Fruit fly (Drosophila melanogaster) whole organism, wandering third instar larva: ENCODE results near the gene CG5953.

Experiments
- Abd-B ChIP-seq: fragments of >200 bp; optimal IDR thresholded peaks from 2 replicates; lab custom pipeline; 2017; ENCODE audit warnings: missing biosample characterization, missing genetic modification characterization
- CG32264 ChIP-seq: fragments of 200-800 bp; sonication (Bioruptor generic); optimal IDR thresholded peaks from 2 replicates; lab custom pipeline; 2016; ENCODE audit warnings: missing biosample characterization, missing genetic modification characterization
- CG9705 ChIP-seq: fragments of 200-800 bp; sonication (Bioruptor generic); optimal IDR thresholded peaks from 2 replicates; lab custom pipeline; 2018; ENCODE audit warnings: missing biosample characterization, mild to moderate bottlenecking, missing genetic modification characterization
- CrebA ChIP-seq: fragments of 200-800 bp; sonication (Bioruptor generic); optimal IDR thresholded peaks from 2 replicates; lab custom pipeline; 2016; ENCODE audit warnings: missing biosample characterization, mild to moderate bottlenecking, missing genetic modification characterization, borderline replicate concordance
- Dfd ChIP-seq: fragments of >200 bp; optimal IDR thresholded peaks from 2 replicates; lab custom pipeline; 2017; ENCODE audit warnings: missing biosample characterization, missing genetic modification characterization
- Dif ChIP-seq: fragments of 200-275, 200-300 bp; sonication (Bioruptor generic); optimal IDR thresholded peaks from 2 replicates; lab custom pipeline; 2018; ENCODE audit warnings: missing biosample characterization, missing genetic modification characterization; ENCODE audit not compliant: partially characterized antibody
- GATAd ChIP-seq: sonication (Bioruptor generic); optimal IDR thresholded peaks from 2 replicates; lab custom pipeline; 2016; ENCODE audit warnings: missing biosample characterization, missing genetic modification characterization
- HLH106 ChIP-seq: fragments of 200-800 bp; optimal IDR thresholded peaks from 3 replicates; lab custom pipeline; 2019; ENCODE audit warnings: missing biosample characterization, mild to moderate bottlenecking, missing genetic modification characterization, moderate library complexity
- Hnf4 ChIP-seq: fragments of 200-800 bp; sonication (Bioruptor generic); optimal IDR thresholded peaks from 2 replicates; lab custom pipeline; 2016; ENCODE audit warnings: missing biosample characterization, mild to moderate bottlenecking, missing genetic modification characterization
- Hr78 ChIP-seq: fragments of >200 bp; optimal IDR thresholded peaks from 2 replicates; lab custom pipeline; 2017; ENCODE audit warnings: missing biosample characterization, missing genetic modification characterization
- Hr83 ChIP-seq: fragments of 200-300 bp; sonication (Bioruptor generic); optimal IDR thresholded peaks from 2 replicates; lab custom pipeline; 2016; ENCODE audit warnings: missing biosample characterization, mild to moderate bottlenecking, missing genetic modification characterization, moderate library complexity; ENCODE audit not compliant: poor library complexity, severe bottlenecking
- Jra ChIP-seq: sonication (Bioruptor generic); optimal IDR thresholded peaks from 2 replicates; lab custom pipeline; 2016; ENCODE audit warnings: missing biosample characterization, missing genetic modification characterization
- Mio ChIP-seq: sonication (Bioruptor generic); optimal IDR thresholded peaks from 2 replicates; lab custom pipeline; 2016; ENCODE audit warnings: missing biosample characterization, missing genetic modification characterization
- Myc ChIP-seq: fragments of >200 bp; optimal IDR thresholded peaks from 2 replicates; lab custom pipeline; 2017
- N ChIP-seq: fragments of >200 bp; optimal IDR thresholded peaks from 2 replicates; lab custom pipeline; 2018; ENCODE audit warnings: missing biosample characterization, missing external identifiers, missing genetic modification characterization
- OdsH ChIP-seq: fragments of 200-800 bp; sonication (Bioruptor generic); optimal IDR thresholded peaks from 2 replicates; lab custom pipeline; 2016; ENCODE audit warnings: missing biosample characterization, mild to moderate bottlenecking, missing genetic modification characterization
- Rel ChIP-seq, 2 experiments: fragments of 200-800 bp; sonication (Bioruptor generic) in 1 of 2; optimal IDR thresholded peaks; 2 replicates in 1 of 2; 3 replicates in 1 of 2; lab custom pipeline; 2016 to 2019; ENCODE audit warnings: mild to moderate bottlenecking in 2 of 2, missing biosample characterization in 2 of 2, missing genetic modification characterization in 2 of 2, moderate library complexity in 1 of 2
- Sp1 ChIP-seq: fragments of 200-800 bp; sonication (Bioruptor generic); optimal IDR thresholded peaks from 3 replicates; lab custom pipeline; 2019; ENCODE audit warnings: missing biosample characterization, mild to moderate bottlenecking, missing genetic modification characterization, moderate library complexity
- Vsx2 ChIP-seq: fragments of 200-300, 225-300 bp; sonication (Bioruptor generic); optimal IDR thresholded peaks from 2 replicates; lab custom pipeline; 2018; ENCODE audit warnings: missing biosample characterization, missing genetic modification characterization; ENCODE audit not compliant: partially characterized antibody
- br ChIP-seq: fragments of 200-800 bp; sonication (Bioruptor generic); optimal IDR thresholded peaks from 2 replicates; lab custom pipeline; 2016; ENCODE audit warnings: missing biosample characterization, missing genetic modification characterization
- brk ChIP-seq: fragments of 200-800 bp; sonication (Bioruptor generic); optimal IDR thresholded peaks from 2 replicates; lab custom pipeline; 2016; ENCODE audit warnings: missing biosample characterization, mild to moderate bottlenecking, missing genetic modification characterization
- dl ChIP-seq, 2 experiments: fragments of 175-275, 200-275 bp in 1 of 2; fragments of 200-275 bp in 1 of 2; sonication (Bioruptor generic); optimal IDR thresholded peaks; lab custom pipeline; 2018; ENCODE audit warnings: mild to moderate bottlenecking in 2 of 2, missing biosample characterization in 2 of 2, missing genetic modification characterization in 2 of 2, moderate library complexity in 2 of 2; ENCODE audit not compliant: partially characterized antibody in 2 of 2, insufficient read depth in 1 of 2
- dmrt93B ChIP-seq: fragments of 200-800 bp; sonication (Bioruptor generic); optimal IDR thresholded peaks from 2 replicates; lab custom pipeline; 2018; ENCODE audit warnings: missing biosample characterization, mild to moderate bottlenecking, missing genetic modification characterization
- dsf ChIP-seq: sonication (Bioruptor generic); optimal IDR thresholded peaks from 2 replicates; lab custom pipeline; 2016; ENCODE audit warnings: missing biosample characterization, missing genetic modification characterization, borderline replicate concordance
- ey ChIP-seq: fragments of 200-800 bp; sonication (Bioruptor generic); optimal IDR thresholded peaks from 2 replicates; lab custom pipeline; 2016; ENCODE audit warnings: missing biosample characterization, missing genetic modification characterization
- foxo ChIP-seq, 2 experiments: fragments of 200-800 bp; sonication (Bioruptor generic); optimal IDR thresholded peaks; 2 replicates in 1 of 2; 3 replicates in 1 of 2; lab custom pipeline; 2016 to 2017; ENCODE audit warnings: missing biosample characterization in 2 of 2, missing genetic modification characterization in 2 of 2
- fru ChIP-seq: fragments of 200-800 bp; sonication (Bioruptor generic); optimal IDR thresholded peaks from 3 replicates; lab custom pipeline; 2016; ENCODE audit warnings: missing biosample characterization, mild to moderate bottlenecking, missing genetic modification characterization
- h ChIP-seq: fragments of 200-800 bp; sonication (Bioruptor generic); optimal IDR thresholded peaks from 3 replicates; lab custom pipeline; 2016; ENCODE audit warnings: missing biosample characterization, mild to moderate bottlenecking, missing genetic modification characterization
- jim ChIP-seq: fragments of 175-275, 200-325 bp; sonication (Bioruptor generic); optimal IDR thresholded peaks from 2 replicates; lab custom pipeline; 2016; ENCODE audit warnings: missing biosample characterization, mild to moderate bottlenecking, missing genetic modification characterization
- lola ChIP-seq: fragments of >200 bp; optimal IDR thresholded peaks from 2 replicates; lab custom pipeline; 2017; ENCODE audit warnings: missing biosample characterization, missing genetic modification characterization
- pan ChIP-seq: fragments of >200 bp; optimal IDR thresholded peaks from 2 replicates; lab custom pipeline; 2017
- psq ChIP-seq: fragments of 200-800 bp; sonication (Bioruptor generic); optimal IDR thresholded peaks from 3 replicates; lab custom pipeline; 2017; ENCODE audit warnings: missing biosample characterization, mild to moderate bottlenecking, missing genetic modification characterization, moderate library complexity
- rgr ChIP-seq: fragments of 200-800 bp; sonication (Bioruptor generic); optimal IDR thresholded peaks from 3 replicates; lab custom pipeline; 2016; ENCODE audit warnings: missing biosample characterization, mild to moderate bottlenecking, missing genetic modification characterization
- sage ChIP-seq: fragments of 200-800 bp; sonication (Bioruptor generic); optimal IDR thresholded peaks from 2 replicates; lab custom pipeline; 2016; ENCODE audit warnings: missing biosample characterization, mild to moderate bottlenecking, missing genetic modification characterization
- sv ChIP-seq: fragments of 200-800 bp; sonication (Bioruptor generic); optimal IDR thresholded peaks from 3 replicates; lab custom pipeline; 2016; ENCODE audit warnings: missing biosample characterization, missing genetic modification characterization
- tai ChIP-seq: sonication (Bioruptor generic); optimal IDR thresholded peaks from 2 replicates; lab custom pipeline; 2016; ENCODE audit warnings: missing biosample characterization, missing genetic modification characterization
- usp ChIP-seq: fragments of >200 bp; optimal IDR thresholded peaks from 2 replicates; lab custom pipeline; 2017; ENCODE audit warnings: missing biosample characterization, missing genetic modification characterization
- woc ChIP-seq: sonication (Bioruptor generic); optimal IDR thresholded peaks from 2 replicates; lab custom pipeline; 2016; ENCODE audit warnings: missing biosample characterization, mild to moderate bottlenecking, missing genetic modification characterization

CG5953 gene

DNA sequence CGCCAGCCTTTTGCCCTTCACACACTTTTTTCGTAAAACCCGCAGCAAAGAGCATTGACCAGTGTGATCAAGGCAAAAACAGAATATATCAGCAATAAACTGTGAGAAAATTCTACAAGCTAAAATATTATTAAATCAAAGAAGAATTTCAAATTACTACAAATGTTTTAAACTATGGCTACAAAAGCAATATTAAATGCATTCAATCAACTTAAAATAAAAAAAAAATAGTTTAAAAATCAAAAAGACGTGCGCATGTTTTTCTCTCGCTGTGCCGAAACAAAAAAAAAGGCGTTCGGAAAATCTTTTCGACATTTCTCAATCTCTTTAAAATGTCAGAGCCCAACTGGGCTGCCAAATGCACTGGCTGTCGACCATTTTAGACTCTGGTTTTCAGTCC, 34.6 kb downstream of the CG5953 start:
- TF ChIP-seq dl (GFP tag; optimal IDR thresholded peaks at IDR 0.05; lab: Kevin White, UChicago; ENCODE audit: insufficient read depth in 1 of 2, partially characterized antibody in 2 of 2) (no peak), GATAd (GFP tag; lab: Kevin White, UChicago) (no peak), Vsx2 (GFP tag; lab: Kevin White, UChicago) (no peak), woc (no peak), Sp1 (no peak), lola (GFP tag; lab: Kevin White, UChicago) (no peak), Rel (GFP tag; optimal IDR thresholded peaks at IDR 0.05; lab: Kevin White, UChicago) (no peak), Rel (tag; optimal IDR thresholded peaks at IDR 0.05; lab: Kevin White, UChicago) (no peak), HLH106 (peak; percentile 7), jim (no peak), Dfd (GFP tag; lab: Kevin White, UChicago) (no peak), Abd-B (GFP tag; lab: Kevin White, UChicago) (no peak), dmrt93B (no peak), Dif (no peak), Hnf4 (peak; percentile 45), CG32264 (GFP tag; lab: Kevin White, UChicago) (no peak), Hr83 (GFP tag; lab: Kevin White, UChicago) (no peak), Myc (no peak), psq (GFP tag; lab: Kevin White, UChicago) (peak; percentile 21), Jra (no peak), N (no peak), br (GFP tag; lab: Kevin White, UChicago) (peak; percentile 39), foxo (GFP tag; optimal IDR thresholded peaks at IDR 0.05; lab: Kevin White, UChicago) (peak in 1 of 2 experiments; percentile 39), OdsH (GFP tag; lab: Kevin White, UChicago) (peak; percentile 47), ey (GFP tag; lab: Kevin White, UChicago) (peak; percentile 49), CG9705 (GFP tag; lab: Kevin White, UChicago) (no peak), fru (GFP tag; lab: Kevin White, UChicago) (peak; percentile 32), pan (no peak), Hr78 (GFP tag; lab: Kevin White, UChicago) (no peak), brk (GFP tag; lab: Kevin White, UChicago) (no peak), sv (GFP tag; lab: Kevin White, UChicago) (no peak), usp (GFP tag; lab: Kevin White, UChicago) (no peak), sage (GFP tag; lab: Kevin White, UChicago) (no peak), h (GFP tag; lab: Kevin White, UChicago) (peak; percentile 48), CrebA (GFP tag; lab: Kevin White, UChicago) (no peak), rgr (GFP tag; lab: Kevin White, UChicago) (peak; percentile 47), tai (GFP tag; lab: Kevin White, UChicago) (no peak), dsf (no peak), Mio (GFP tag; lab: Kevin White, UChicago) (no peak)

DNA sequence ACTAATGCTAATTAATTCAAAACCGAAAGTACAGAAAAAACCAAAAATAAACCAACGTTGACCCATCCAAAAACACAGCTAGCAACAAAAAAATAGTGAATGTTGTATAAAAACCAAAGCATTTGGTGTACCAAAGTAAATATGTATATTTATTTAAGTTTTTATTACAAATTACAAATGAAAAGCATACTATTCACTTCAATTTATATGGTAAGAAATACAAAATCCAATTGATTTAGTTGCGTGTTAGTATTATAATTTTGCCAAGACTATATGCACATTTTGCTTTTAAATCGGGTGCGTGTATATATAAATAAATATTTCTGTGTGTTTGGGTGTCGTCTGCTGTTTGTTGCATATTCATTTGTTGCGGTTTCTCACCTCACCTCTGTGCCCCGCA, 35.5 kb downstream of the CG5953 start:
- TF ChIP-seq dsf, result no peak
- TF ChIP-seq Dfd (GFP tag; lab: Kevin White, UChicago), result peak; percentile 22

DNA sequence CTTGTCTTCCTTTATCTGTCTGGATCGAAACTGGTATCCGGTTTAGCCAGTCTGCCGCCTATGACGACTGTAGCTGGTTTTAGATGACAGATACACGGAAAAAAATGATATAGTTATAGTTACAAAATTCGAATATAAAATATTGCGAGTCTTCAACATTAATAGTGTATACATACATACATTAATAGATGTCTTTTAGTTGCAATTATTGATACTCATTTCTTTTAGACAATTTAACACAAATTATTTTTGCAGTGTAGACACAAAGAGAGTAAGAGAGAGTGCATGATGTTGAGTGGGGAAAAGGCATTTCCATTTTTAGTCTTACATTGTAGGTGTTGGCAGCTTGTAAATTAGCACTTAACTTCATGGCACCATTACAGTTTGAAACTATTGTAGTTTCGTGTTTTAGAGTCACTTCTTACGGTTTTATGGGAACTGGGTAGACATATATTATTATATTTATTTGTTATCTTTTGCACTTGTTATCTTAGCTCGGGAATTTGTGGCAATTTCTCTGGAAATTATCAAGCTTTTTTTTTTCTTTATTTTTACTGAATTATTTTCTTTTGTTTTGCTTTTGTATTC, 37.4 kb downstream of the CG5953 start:
- TF ChIP-seq Hr78 (GFP tag; lab: Kevin White, UChicago) (no peak), h (GFP tag; lab: Kevin White, UChicago) (no peak), Hnf4 (peak; percentile 87), foxo (GFP tag; optimal IDR thresholded peaks at IDR 0.05; lab: Kevin White, UChicago) (peak in 1 of 2 experiments; percentile 29), rgr (GFP tag; lab: Kevin White, UChicago) (peak; percentile 93), N (no peak), OdsH (GFP tag; lab: Kevin White, UChicago) (peak; percentile 89), ey (GFP tag; lab: Kevin White, UChicago) (peak; percentile 87), br (GFP tag; lab: Kevin White, UChicago) (peak; percentile 85), dsf (peak; percentile 60), sv (GFP tag; lab: Kevin White, UChicago) (peak; percentile 77), psq (GFP tag; lab: Kevin White, UChicago) (peak; percentile 57), tai (GFP tag; lab: Kevin White, UChicago) (peak; percentile 77), Jra (peak; percentile 79), fru (GFP tag; lab: Kevin White, UChicago) (peak; percentile 77), pan (no peak), Myc (peak; percentile 37), Rel (GFP tag; optimal IDR thresholded peaks at IDR 0.05; lab: Kevin White, UChicago) (no peak), Rel (tag; optimal IDR thresholded peaks at IDR 0.05; lab: Kevin White, UChicago) (peak; percentile 68)
